Worm (Caenorhabditis elegans): ENCODE measurements around the gene srd-36.

ce11 chrX:13284091-13284490 lies 10.5 kb downstream of the srd-36 start, which contains the start of gene cyp-14A4:
- no peak for TF ChIP-seq him-1 (tag; optimal IDR thresholded peaks at IDR 0.05)
- no peak for TF ChIP-seq W03F9.2 (tag; optimal IDR thresholded peaks at IDR 0.05)
- TF ChIP-seq dao-5 (tag; optimal IDR thresholded peaks at IDR 0.05), result no peak

All from whole organism, L4/young adult.